Fruit fly (Drosophila melanogaster) S2 (cell line): ENCODE results near the gene ppk23.

Experiments
- CG8478 ChIP-seq: fragments of >200 bp; optimal IDR thresholded peaks from 2 replicates; lab custom pipeline; 2018
- CTCF ChIP-seq, 2 experiments: fragments of >200 bp; optimal IDR thresholded peaks; 2 replicates each; lab custom pipeline; 2018

dm6 chrX:17534321-17534720 is 34.7 kb downstream of the ppk23 start:
- TF ChIP-seq CG8478 (lab: Kevin White, UChicago) (no peak), CTCF (optimal IDR thresholded peaks at IDR 0.05; lab: Kevin White, UChicago) (no peak)
